Worm (Caenorhabditis elegans) whole organism, L3 larva: Measurements from ENCODE around the gene prdh-1.

Experiments used
- R02D3.7 ChIP-seq: fragments of 150-350 bp; optimal IDR thresholded peaks from 2 replicates; lab custom pipeline; 2014; ENCODE audit warnings: missing biosample characterization, missing genetic modification characterization
- ZK546.5 ChIP-seq: sonication (generic microtip); optimal IDR thresholded peaks from 2 replicates; lab custom pipeline; 2017; ENCODE audit warnings: missing biosample characterization, missing genetic modification characterization
- aly-2 ChIP-seq: fragments of 150-350 bp; optimal IDR thresholded peaks from 2 replicates; lab custom pipeline; 2014; ENCODE audit warnings: missing biosample characterization, missing genetic modification characterization
- ama-1 ChIP-seq: fragments of 150-350 bp; optimal IDR thresholded peaks from 2 replicates; lab custom pipeline; 2018
- ceh-16 ChIP-seq: sonication (generic microtip); optimal IDR thresholded peaks from 2 replicates; lab custom pipeline; 2017; ENCODE audit warnings: missing biosample characterization, missing genetic modification characterization
- ceh-28 ChIP-seq: fragments of 150-350 bp; optimal IDR thresholded peaks from 2 replicates; lab custom pipeline; 2014; ENCODE audit warnings: missing biosample characterization, missing genetic modification reagents, missing genetic modification characterization
- ceh-82 ChIP-seq: fragments of 150-350 bp; optimal IDR thresholded peaks from 2 replicates; lab custom pipeline; 2014; ENCODE audit warnings: missing biosample characterization, missing genetic modification characterization
- ceh-9 ChIP-seq: sonication (generic microtip); optimal IDR thresholded peaks from 2 replicates; lab custom pipeline; 2018; ENCODE audit warnings: missing biosample characterization, missing genetic modification characterization
- daf-12 ChIP-seq: fragments of 150-350 bp; optimal IDR thresholded peaks from 2 replicates; lab custom pipeline; 2014; ENCODE audit warnings: missing biosample characterization, missing genetic modification reagents, missing genetic modification characterization
- egl-27 ChIP-seq: sonication (generic microtip); optimal IDR thresholded peaks from 4 replicates; lab custom pipeline; 2017; ENCODE audit warnings: missing biosample characterization, missing genetic modification reagents, missing genetic modification characterization
- egl-5 ChIP-seq: fragments of 150-350 bp; optimal IDR thresholded peaks from 2 replicates; lab custom pipeline; 2017; ENCODE audit warnings: missing biosample characterization, missing genetic modification reagents, missing genetic modification characterization, inconsistent platforms
- elt-1 ChIP-seq: fragments of 150-350 bp; optimal IDR thresholded peaks from 2 replicates; lab custom pipeline; 2014; ENCODE audit warnings: missing biosample characterization, missing genetic modification characterization
- elt-2 ChIP-seq: sonication (generic microtip); optimal IDR thresholded peaks from 2 replicates; lab custom pipeline; 2016; ENCODE audit warnings: missing genetic modification reagents, mild to moderate bottlenecking, missing genetic modification characterization, missing compliant biosample characterization
- elt-3 ChIP-seq, 3 experiments: fragments of 150-350 bp in 1 of 3; sonication (generic microtip) in 2 of 3; optimal IDR thresholded peaks; 2 replicates in 2 of 3; 4 replicates in 1 of 3; lab custom pipeline; 2014 to 2017; ENCODE audit warnings: missing biosample characterization in 3 of 3, missing genetic modification characterization in 3 of 3
- eor-1 ChIP-seq, 2 experiments: fragments of 150-350 bp; optimal IDR thresholded peaks; 2 replicates each; lab custom pipeline; 2014 to 2018; ENCODE audit warnings: missing biosample characterization in 2 of 2, missing genetic modification characterization in 2 of 2
- fkh-10 ChIP-seq: sonication (generic microtip); optimal IDR thresholded peaks from 2 replicates; lab custom pipeline; 2017; ENCODE audit warnings: missing biosample characterization, missing genetic modification reagents, missing genetic modification characterization
- fkh-2 ChIP-seq: fragments of 150-350 bp; optimal IDR thresholded peaks from 2 replicates; lab custom pipeline; 2014; ENCODE audit warnings: missing biosample characterization, missing genetic modification reagents, missing genetic modification characterization
- fos-1 ChIP-seq: fragments of 150-350 bp; optimal IDR thresholded peaks from 2 replicates; lab custom pipeline; 2014; ENCODE audit warnings: missing biosample characterization, missing genetic modification characterization
- hmg-11 ChIP-seq: sonication (generic microtip); optimal IDR thresholded peaks from 2 replicates; lab custom pipeline; 2016; ENCODE audit warnings: missing genetic modification characterization, missing compliant biosample characterization
- jun-1 ChIP-seq: fragments of 150-350 bp; optimal IDR thresholded peaks from 2 replicates; lab custom pipeline; 2014; ENCODE audit warnings: missing biosample characterization, missing genetic modification reagents, missing genetic modification characterization
- lin-15B ChIP-seq: fragments of 150-350 bp; optimal IDR thresholded peaks from 2 replicates; lab custom pipeline; 2014; ENCODE audit warnings: missing biosample characterization, missing genetic modification characterization
- lin-39 ChIP-seq: fragments of 150-350 bp; optimal IDR thresholded peaks from 2 replicates; lab custom pipeline; 2018; ENCODE audit warnings: missing biosample characterization, missing genetic modification reagents, missing genetic modification characterization
- lsy-12 ChIP-seq: sonication (generic microtip); optimal IDR thresholded peaks from 2 replicates; lab custom pipeline; 2016; ENCODE audit warnings: mild to moderate bottlenecking, missing genetic modification characterization, missing compliant biosample characterization
- mdl-1 ChIP-seq: fragments of 150-350 bp; optimal IDR thresholded peaks from 2 replicates; lab custom pipeline; 2014; ENCODE audit warnings: missing biosample characterization, missing genetic modification characterization
- mml-1 ChIP-seq: fragments of 150-350 bp; sonication (generic microtip); optimal IDR thresholded peaks from 3 replicates; lab custom pipeline; 2014; ENCODE audit warnings: missing biosample characterization, missing genetic modification characterization
- nfya-1 ChIP-seq: sonication (generic microtip); optimal IDR thresholded peaks from 2 replicates; lab custom pipeline; 2017; ENCODE audit warnings: missing genetic modification characterization, mild to moderate bottlenecking, missing compliant biosample characterization, antibody characterized with exemption, moderate library complexity; ENCODE audit not compliant: insufficient read depth
- nhr-11 ChIP-seq: fragments of 150-350 bp; optimal IDR thresholded peaks from 2 replicates; lab custom pipeline; 2014; ENCODE audit warnings: missing biosample characterization, missing genetic modification characterization
- nhr-12 ChIP-seq: fragments of 150-350 bp; optimal IDR thresholded peaks from 2 replicates; lab custom pipeline; 2014; ENCODE audit warnings: missing biosample characterization, missing genetic modification characterization
- nhr-23 ChIP-seq: fragments of 150-350 bp; optimal IDR thresholded peaks from 2 replicates; lab custom pipeline; 2014; ENCODE audit warnings: missing biosample characterization, missing genetic modification reagents, missing genetic modification characterization
- nhr-237 ChIP-seq: fragments of 150-350 bp; optimal IDR thresholded peaks from 2 replicates; lab custom pipeline; 2014; ENCODE audit warnings: missing biosample characterization, missing genetic modification characterization
- nhr-25 ChIP-seq: sonication (generic microtip); optimal IDR thresholded peaks from 2 replicates; lab custom pipeline; 2017; ENCODE audit warnings: missing biosample characterization, missing genetic modification characterization
- nhr-28 ChIP-seq: fragments of 150-350 bp; optimal IDR thresholded peaks from 2 replicates; lab custom pipeline; 2014; ENCODE audit warnings: missing biosample characterization, missing genetic modification characterization
- nhr-43 ChIP-seq: sonication (generic microtip); optimal IDR thresholded peaks from 2 replicates; lab custom pipeline; 2016; ENCODE audit warnings: mild to moderate bottlenecking, missing genetic modification characterization, missing compliant biosample characterization; ENCODE audit not compliant: poor library complexity, severe bottlenecking
- nhr-67 ChIP-seq: fragments of 150-350 bp; optimal IDR thresholded peaks from 2 replicates; lab custom pipeline; 2014; ENCODE audit warnings: missing biosample characterization, missing genetic modification characterization
- nhr-76 ChIP-seq: fragments of 150-350 bp; sonication (generic microtip); optimal IDR thresholded peaks from 5 replicates; lab custom pipeline; 2014; ENCODE audit warnings: missing biosample characterization, missing genetic modification characterization
- nhr-77 ChIP-seq: fragments of 150-350 bp; optimal IDR thresholded peaks from 2 replicates; lab custom pipeline; 2014; ENCODE audit warnings: missing biosample characterization, missing genetic modification characterization
- pha-4 ChIP-seq: fragments of 150-350 bp; optimal IDR thresholded peaks from 2 replicates; lab custom pipeline; 2014; ENCODE audit warnings: missing biosample characterization, missing genetic modification reagents, missing genetic modification characterization
- pqm-1 ChIP-seq: fragments of 150-350 bp; optimal IDR thresholded peaks from 2 replicates; lab custom pipeline; 2017; ENCODE audit warnings: missing biosample characterization, missing genetic modification characterization, inconsistent platforms
- sea-2 ChIP-seq: fragments of 150-350 bp; sonication (generic microtip); optimal IDR thresholded peaks from 4 replicates; lab custom pipeline; 2014; ENCODE audit warnings: missing biosample characterization, missing genetic modification reagents, missing genetic modification characterization
- skn-1 ChIP-seq: fragments of 150-350 bp; optimal IDR thresholded peaks from 2 replicates; lab custom pipeline; 2014; ENCODE audit warnings: missing biosample characterization, missing genetic modification characterization
- snpc-4 ChIP-seq: fragments of 150-350 bp; optimal IDR thresholded peaks from 2 replicates; lab custom pipeline; 2014; ENCODE audit warnings: missing biosample characterization, missing genetic modification characterization
- tbx-2 ChIP-seq: sonication (generic microtip); optimal IDR thresholded peaks from 2 replicates; lab custom pipeline; 2016; ENCODE audit warnings: mild to moderate bottlenecking, missing genetic modification characterization, missing compliant biosample characterization
- unc-39 ChIP-seq: sonication (generic microtip); optimal IDR thresholded peaks from 4 replicates; lab custom pipeline; 2017; ENCODE audit warnings: missing biosample characterization, missing genetic modification characterization
- unc-62 ChIP-seq: fragments of 150-350 bp; sonication (generic microtip); optimal IDR thresholded peaks from 4 replicates; lab custom pipeline; 2014; ENCODE audit warnings: missing biosample characterization, missing genetic modification reagents, missing genetic modification characterization
- zag-1 ChIP-seq: fragments of 150-350 bp; optimal IDR thresholded peaks from 2 replicates; lab custom pipeline; 2014; ENCODE audit warnings: missing biosample characterization, missing genetic modification characterization
- ztf-11 ChIP-seq: fragments of 150-350 bp; optimal IDR thresholded peaks from 2 replicates; lab custom pipeline; 2014; ENCODE audit warnings: missing biosample characterization, missing genetic modification characterization
- ztf-4 ChIP-seq: fragments of 150-350 bp; optimal IDR thresholded peaks from 2 replicates; lab custom pipeline; 2014; ENCODE audit warnings: missing biosample characterization, missing genetic modification characterization

The prdh-1 gene

ce11 chrIV:13883922-13884321 is 7.5 kb upstream of the prdh-1 start:
- no peak for TF ChIP-seq nhr-76 (tag; lab: Kevin White, UChicago)
- TF ChIP-seq tbx-2 (tag; lab: Kevin White, UChicago), result no peak
- TF ChIP-seq nhr-67 (tag; lab: Kevin White, UChicago), result no peak
- TF ChIP-seq unc-39 (tag; lab: Kevin White, UChicago), result no peak
- no peak for TF ChIP-seq nfya-1
- no peak for TF ChIP-seq mdl-1 (tag; lab: Kevin White, UChicago)
- TF ChIP-seq zag-1 (tag; lab: Kevin White, UChicago), result no peak

ce11 chrIV:13882573-13882972 is 6.2 kb upstream of the prdh-1 start, which contains the start of gene thoc-7:
thoc-7 (plus strand) TSS chrIV:13882734.
- no peak for TF ChIP-seq lin-15B
- TF ChIP-seq nhr-43 (tag; lab: Kevin White, UChicago), result peak; percentile 15

ce11 chrIV:13881754-13882275 is 5.4 kb upstream of the prdh-1 start, which contains the start of gene rpl-29:
rpl-29 (plus strand) TSS chrIV:13882225.
- TF ChIP-seq fkh-10 (GFP tag; lab: Kevin White, UChicago) (peak; percentile 44), nhr-76 (tag; lab: Kevin White, UChicago) (no peak), lin-15B (peak; percentile 87), nhr-11 (no peak), skn-1 (tag; lab: Kevin White, UChicago) (peak; percentile 76), elt-3 (tag; optimal IDR thresholded peaks at IDR 0.05; lab: Kevin White, UChicago) (no peak), hmg-11 (tag; lab: Kevin White, UChicago) (peak; percentile 92), elt-2 (tag; lab: Kevin White, UChicago) (peak; percentile 57), nhr-28 (no peak), daf-12 (tag; lab: Kevin White, UChicago) (no peak), ceh-82 (tag; lab: Kevin White, UChicago) (peak; percentile 21), eor-1 (tag; optimal IDR thresholded peaks at IDR 0.05; lab: Kevin White, UChicago) (no peak), nhr-237 (tag; lab: Kevin White, UChicago) (no peak), egl-27 (no peak), ZK546.5 (tag; lab: Kevin White, UChicago) (no peak), nhr-77 (no peak), ztf-4 (tag; lab: Kevin White, UChicago) (no peak), mml-1 (tag; lab: Kevin White, UChicago) (no peak), ama-1 (lab: Kevin White, UChicago) (peak; percentile 70), mdl-1 (tag; lab: Kevin White, UChicago) (no peak), nhr-67 (tag; lab: Kevin White, UChicago) (no peak), unc-62 (GFP tag; lab: Kevin White, UChicago) (no peak), unc-39 (tag; lab: Kevin White, UChicago) (no peak), snpc-4 (peak; percentile 49), R02D3.7 (tag; lab: Kevin White, UChicago) (peak; percentile 99), ceh-16 (no peak), ztf-11 (tag; lab: Kevin White, UChicago) (no peak), pqm-1 (tag; lab: Kevin White, UChicago) (peak; percentile 64), sea-2 (GFP tag; lab: Kevin White, UChicago) (no peak), nhr-25 (tag; lab: Kevin White, UChicago) (peak; percentile 89), egl-5 (tag; lab: Kevin White, UChicago) (peak; percentile 83), pha-4 (tag; lab: Kevin White, UChicago) (peak; percentile 96), fkh-2 (tag; lab: Kevin White, UChicago) (no peak), nfya-1 (peak; percentile 98), lin-39 (tag; lab: Kevin White, UChicago) (peak; percentile 85), aly-2 (tag; lab: Kevin White, UChicago) (no peak), elt-1 (peak; percentile 12), ceh-28 (peak; percentile 56), jun-1 (tag; lab: Kevin White, UChicago) (peak; percentile 61), nhr-12 (tag; lab: Kevin White, UChicago) (no peak), nhr-43 (tag; lab: Kevin White, UChicago) (no peak), tbx-2 (tag; lab: Kevin White, UChicago) (peak; percentile 25), fos-1 (tag; lab: Kevin White, UChicago) (no peak), lsy-12 (tag; lab: Kevin White, UChicago) (peak; percentile 71), nhr-23 (tag; lab: Kevin White, UChicago) (peak; percentile 80), zag-1 (tag; lab: Kevin White, UChicago) (no peak), ceh-9 (tag; lab: Kevin White, UChicago) (no peak)
